Worm (Caenorhabditis elegans) whole organism, midembryonic: ENCODE measurements around the gene Y82E9BL.3.

ENCODE experiments used
- cog-1 ChIP-seq: sonication (generic microtip); optimal IDR thresholded peaks from 2 replicates; lab custom pipeline; 2016; ENCODE audit warnings: missing genetic modification characterization, missing compliant biosample characterization
- flt-1 ChIP-seq: fragments of 200-800 bp; sonication (Bioruptor generic); IDR thresholded peaks from 2 replicates; pipeline ENCODE4 v1.3.6; 2022; ENCODE audit warnings: missing genetic modification characterization, missing compliant biosample characterization
- med-1 ChIP-seq: sonication (generic microtip); optimal IDR thresholded peaks from 2 replicates; lab custom pipeline; 2017; ENCODE audit warnings: missing genetic modification characterization, mild to moderate bottlenecking, missing compliant biosample characterization, antibody characterized with exemption, missing genetic modification reagents; ENCODE audit not compliant: insufficient read depth
- tab-1 ChIP-seq: fragments of 200-800 bp; sonication (Bioruptor generic); IDR thresholded peaks from 2 replicates; pipeline ENCODE4 v1.3.6; 2022; ENCODE audit warnings: missing genetic modification characterization, missing compliant biosample characterization

DNA sequence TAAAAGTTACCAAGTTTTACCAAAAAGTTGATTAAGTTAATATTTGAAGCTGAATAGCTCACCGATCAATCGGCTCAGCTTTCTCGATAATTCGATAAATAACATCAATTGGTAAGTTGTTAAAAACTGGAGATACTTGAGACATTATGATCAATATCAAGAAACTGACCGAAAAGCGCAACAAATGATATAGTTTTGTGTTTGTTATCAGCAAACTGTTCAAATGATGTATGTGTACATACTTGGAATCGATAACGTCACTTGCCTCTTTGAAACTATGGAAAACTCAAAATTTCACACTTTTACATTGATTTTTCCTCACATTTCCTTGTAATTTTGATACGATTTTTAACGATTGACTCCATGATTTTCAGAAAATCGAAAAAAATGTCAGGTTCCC is 35.6 kb downstream of the Y82E9BL.3 start, which contains the start of the genes fbxa-80 and fbxa-19:
- no peak for TF ChIP-seq med-1 (GFP tag; lab: Kevin White, UChicago)
- no peak for TF ChIP-seq cog-1 (tag; lab: Kevin White, UChicago)
- TF ChIP-seq flt-1 (GFP tag; lab: Robert Waterston, UW) = no peak
- no peak for TF ChIP-seq tab-1 (GFP tag; lab: Robert Waterston, UW)
